Worm (Caenorhabditis elegans) whole organism, late embryonic: ENCODE data around the gene teg-1.

ENCODE experiments used
- ama-1 ChIP-seq: fragments of 150-350 bp; optimal IDR thresholded peaks from 2 replicates; lab custom pipeline; 2014
- ceh-45 ChIP-seq: fragments of 200-800 bp; sonication (Bioruptor generic); IDR thresholded peaks from 2 replicates; pipeline ENCODE4 v1.3.6; 2022; ENCODE audit warnings: missing genetic modification reagents, missing genetic modification characterization, missing compliant biosample characterization
- elt-2 ChIP-seq: sonication (generic microtip); optimal IDR thresholded peaks from 2 replicates; lab custom pipeline; 2016; ENCODE audit warnings: missing genetic modification reagents, missing genetic modification characterization, missing compliant biosample characterization
- elt-4 ChIP-seq: sonication (generic microtip); optimal IDR thresholded peaks from 2 replicates; lab custom pipeline; 2016; ENCODE audit warnings: missing genetic modification characterization, missing compliant biosample characterization
- ets-4 ChIP-seq: sonication (generic microtip); optimal IDR thresholded peaks from 2 replicates; lab custom pipeline; 2016; ENCODE audit warnings: missing genetic modification characterization, missing compliant biosample characterization
- eyg-1 ChIP-seq: sonication (generic microtip); optimal IDR thresholded peaks from 2 replicates; lab custom pipeline; 2016; ENCODE audit warnings: missing genotype, missing genetic modification characterization, missing compliant biosample characterization
- nfya-1 ChIP-seq: sonication (generic microtip); optimal IDR thresholded peaks from 2 replicates; lab custom pipeline; 2017; ENCODE audit warnings: missing genetic modification characterization, mild to moderate bottlenecking, missing compliant biosample characterization, antibody characterized with exemption, moderate library complexity
- pha-4 ChIP-seq: fragments of 150-350 bp; optimal IDR thresholded peaks from 2 replicates; lab custom pipeline; 2018; ENCODE audit warnings: missing biosample characterization, missing genetic modification reagents, missing genetic modification characterization
- tbx-2 ChIP-seq: sonication (generic microtip); optimal IDR thresholded peaks from 2 replicates; lab custom pipeline; 2016; ENCODE audit warnings: missing genetic modification characterization, missing compliant biosample characterization
- unc-55 ChIP-seq: sonication (generic microtip); optimal IDR thresholded peaks from 2 replicates; lab custom pipeline; 2017; ENCODE audit warnings: missing biosample characterization, missing genetic modification reagents, missing genetic modification characterization

DNA sequence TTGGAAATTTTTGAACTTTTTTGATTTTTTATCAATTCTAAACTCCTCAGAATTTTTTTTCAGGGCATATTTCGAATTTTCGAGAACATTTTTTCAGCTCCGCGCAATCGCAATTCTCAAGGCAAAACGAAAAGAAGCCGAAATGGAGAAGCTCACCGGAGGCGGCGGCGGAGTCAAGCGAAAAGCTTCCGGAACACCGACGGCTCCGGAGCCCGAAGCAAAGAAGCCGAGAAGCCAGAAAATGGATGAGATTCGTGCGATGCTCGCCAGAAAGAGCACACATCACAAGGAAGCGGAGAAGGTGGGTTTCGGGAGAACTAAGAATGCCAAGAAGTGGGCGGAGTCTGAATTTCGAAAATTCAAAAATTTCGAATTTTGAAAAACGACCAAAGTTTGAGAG is 6.1 kb upstream of the teg-1 start:
- no peak for TF ChIP-seq ets-4 (tag; lab: Kevin White, UChicago)
- no peak for TF ChIP-seq elt-2 (tag; lab: Kevin White, UChicago)
- TF ChIP-seq eyg-1 (tag; lab: Kevin White, UChicago), result no peak
- TF ChIP-seq unc-55, result no peak
- TF ChIP-seq elt-4, result no peak
- no peak for TF ChIP-seq ama-1 (lab: Kevin White, UChicago)
- no peak for TF ChIP-seq tbx-2 (tag; lab: Kevin White, UChicago)
- TF ChIP-seq nfya-1 (tag; lab: Kevin White, UChicago), result no peak
- no peak for TF ChIP-seq ceh-45 (GFP tag; lab: Robert Waterston, UW)
- no peak for TF ChIP-seq pha-4 (tag; lab: Kevin White, UChicago)
